Worm (Caenorhabditis elegans) whole organism, L2 larva: Measurements from ENCODE around the gene Y116A8B.4.

Experiments used
- ceh-82 ChIP-seq: fragments of 150-350 bp; optimal IDR thresholded peaks from 2 replicates; lab custom pipeline; 2014; ENCODE audit warnings: missing biosample characterization, missing genetic modification characterization
- lin-11 ChIP-seq: fragments of 150-350 bp; sonication (generic microtip); optimal IDR thresholded peaks from 2 replicates; lab custom pipeline; 2014; ENCODE audit warnings: missing biosample characterization, missing genetic modification characterization, inconsistent platforms, mixed read lengths
- snpc-4 ChIP-seq: fragments of 150-350 bp; optimal IDR thresholded peaks from 2 replicates; lab custom pipeline; 2014; ENCODE audit warnings: missing biosample characterization, missing genetic modification characterization
- unc-62 ChIP-seq: fragments of 150-350 bp; optimal IDR thresholded peaks from 2 replicates; lab custom pipeline; 2014; ENCODE audit warnings: missing biosample characterization, missing genetic modification reagents, missing genetic modification characterization

ce11 chrIV:17207864-17208263, 15.7 kb upstream of the Y116A8B.4 start:
- no peak for TF ChIP-seq ceh-82 (tag; lab: Kevin White, UChicago)
- no peak for TF ChIP-seq snpc-4 (tag; lab: Kevin White, UChicago)
- TF ChIP-seq unc-62 (GFP tag; lab: Kevin White, UChicago), result no peak
- TF ChIP-seq lin-11 (tag; lab: Kevin White, UChicago), result no peak
